Fruit fly (Drosophila melanogaster) whole organism, embryonic: ENCODE measurements around the gene CG13609.

Experiments used
- Antp ChIP-seq: fragments of 200-800 bp; sonication (Bioruptor generic); optimal IDR thresholded peaks from 3 replicates; lab custom pipeline; 2016; ENCODE audit warnings: missing biosample characterization, missing genetic modification characterization
- CG10147 ChIP-seq: fragments of 200-800 bp; sonication (Bioruptor generic); optimal IDR thresholded peaks from 2 replicates; lab custom pipeline; 2019; ENCODE audit warnings: missing biosample characterization, mild to moderate bottlenecking, missing genetic modification characterization, moderate library complexity
- CG10209 ChIP-seq: fragments of 200-800 bp; sonication (Bioruptor generic); optimal IDR thresholded peaks from 3 replicates; lab custom pipeline; 2017; ENCODE audit warnings: missing biosample characterization, mild to moderate bottlenecking, missing genetic modification characterization, missing genetic modification reagents
- CG10979 ChIP-seq: fragments of 200-800 bp; sonication (Bioruptor generic); optimal IDR thresholded peaks from 2 replicates; lab custom pipeline; 2018; ENCODE audit warnings: missing biosample characterization, mild to moderate bottlenecking, missing genetic modification characterization, moderate library complexity
- CG11723 ChIP-seq: fragments of 200-800 bp; sonication (Bioruptor generic); optimal IDR thresholded peaks from 2 replicates; lab custom pipeline; 2017; ENCODE audit warnings: missing biosample characterization, mild to moderate bottlenecking, missing genetic modification characterization
- CG12391 ChIP-seq: fragments of 200-800 bp; sonication (Bioruptor generic); optimal IDR thresholded peaks from 3 replicates; lab custom pipeline; 2018; ENCODE audit warnings: missing biosample characterization, mild to moderate bottlenecking, missing genetic modification characterization, moderate library complexity
- CG1529 ChIP-seq: fragments of 200-800 bp; sonication (Bioruptor generic); optimal IDR thresholded peaks from 3 replicates; lab custom pipeline; 2018; ENCODE audit warnings: missing biosample characterization, missing genetic modification characterization
- CG2202 ChIP-seq: fragments of 200-800 bp; sonication (Bioruptor generic); optimal IDR thresholded peaks from 2 replicates; lab custom pipeline; 2018; ENCODE audit warnings: missing biosample characterization, mild to moderate bottlenecking, missing genetic modification characterization
- CG34224 ChIP-seq: fragments of 200-800 bp; sonication (Bioruptor generic); IDR thresholded peaks from 3 replicates; pipeline ENCODE4 v1.3.6; 2022; ENCODE audit warnings: missing biosample characterization, missing genetic modification characterization; ENCODE audit not compliant: partially characterized antibody
- CG34376 ChIP-seq: fragments of 200-800 bp; sonication (Bioruptor generic); optimal IDR thresholded peaks from 2 replicates; lab custom pipeline; 2018; ENCODE audit warnings: missing biosample characterization, mild to moderate bottlenecking, missing genetic modification characterization
- CG4328 ChIP-seq: fragments of 200-800 bp; sonication (Bioruptor generic); optimal IDR thresholded peaks from 3 replicates; lab custom pipeline; 2017; ENCODE audit warnings: missing biosample characterization, missing genetic modification reagents, missing genetic modification characterization
- CG5245 ChIP-seq: fragments of 200-800 bp; sonication (Bioruptor generic); optimal IDR thresholded peaks from 3 replicates; lab custom pipeline; 2016; ENCODE audit warnings: missing biosample characterization, missing genetic modification characterization
- CG7372 ChIP-seq: fragments of 200-800 bp; sonication (Bioruptor generic); IDR thresholded peaks from 2 replicates; pipeline ENCODE4 v1.3.6; 2022; ENCODE audit warnings: missing biosample characterization, missing genetic modification characterization
- CG8924 ChIP-seq: fragments of 200-800 bp; optimal IDR thresholded peaks from 3 replicates; lab custom pipeline; 2019; ENCODE audit warnings: missing biosample characterization, mild to moderate bottlenecking, missing genetic modification characterization, moderate library complexity
- CG9727 ChIP-seq: fragments of 200-800 bp; sonication (Bioruptor generic); optimal IDR thresholded peaks from 3 replicates; lab custom pipeline; 2017; ENCODE audit warnings: missing biosample characterization, mild to moderate bottlenecking, missing genetic modification characterization
- CG9932 ChIP-seq: fragments of 200-800 bp; sonication (Bioruptor generic); IDR thresholded peaks from 2 replicates; pipeline ENCODE4 v1.3.6; 2022; ENCODE audit warnings: missing biosample characterization, missing genetic modification characterization
- CTCF ChIP-seq: fragments of 200-800 bp; sonication (Bioruptor generic); optimal IDR thresholded peaks from 2 replicates; lab custom pipeline; 2017; ENCODE audit warnings: missing biosample characterization, mild to moderate bottlenecking, missing genetic modification characterization, moderate library complexity
- CrebB ChIP-seq: fragments of 200-800 bp; sonication (Bioruptor generic); optimal IDR thresholded peaks from 3 replicates; lab custom pipeline; 2018; ENCODE audit warnings: missing biosample characterization, mild to moderate bottlenecking, missing genetic modification characterization
- Doc2 ChIP-seq: fragments of 200-800 bp; sonication (Bioruptor generic); IDR thresholded peaks from 2 replicates; pipeline ENCODE4 v1.3.6; 2022; ENCODE audit warnings: missing biosample characterization, missing genetic modification characterization
- E2f1 ChIP-seq: fragments of 200-800 bp; sonication (Bioruptor generic); IDR thresholded peaks from 2 replicates; pipeline ENCODE4 v1.3.6; 2022; ENCODE audit warnings: missing biosample characterization, missing genetic modification characterization
- ERR ChIP-seq: fragments of 200-800 bp; sonication (Bioruptor generic); optimal IDR thresholded peaks from 2 replicates; lab custom pipeline; 2016; ENCODE audit warnings: missing biosample characterization, missing genetic modification characterization
- Fer2 ChIP-seq: fragments of 200-800 bp; sonication (Bioruptor generic); optimal IDR thresholded peaks from 2 replicates; lab custom pipeline; 2018; ENCODE audit warnings: missing biosample characterization, mild to moderate bottlenecking, missing genetic modification characterization, moderate library complexity
- H2.0 ChIP-seq: fragments of 200-800 bp; sonication (Bioruptor generic); IDR thresholded peaks from 2 replicates; pipeline ENCODE4 v1.3.6; 2022; ENCODE audit warnings: missing biosample characterization, missing genetic modification characterization
- HLHmδ ChIP-seq: fragments of 200-800 bp; sonication (Bioruptor generic); optimal IDR thresholded peaks from 2 replicates; lab custom pipeline; 2018; ENCODE audit warnings: missing biosample characterization, mild to moderate bottlenecking, missing genetic modification characterization, moderate library complexity
- Hr51 ChIP-seq, 2 experiments: fragments of 200-800 bp; sonication (Bioruptor generic); optimal IDR thresholded peaks; 2 replicates in 1 of 2; 3 replicates in 1 of 2; lab custom pipeline; 2016 to 2018; ENCODE audit warnings: missing biosample characterization in 2 of 2, missing genetic modification characterization in 2 of 2, mild to moderate bottlenecking in 1 of 2, moderate library complexity in 1 of 2
- Jarid2 ChIP-seq: fragments of 200-800 bp; sonication (Bioruptor generic); optimal IDR thresholded peaks from 3 replicates; lab custom pipeline; 2017; ENCODE audit warnings: mild to moderate bottlenecking, missing biosample characterization, missing genetic modification reagents, missing genetic modification characterization
- Lhr ChIP-seq: fragments of 200-800 bp; sonication (Bioruptor generic); optimal IDR thresholded peaks from 3 replicates; lab custom pipeline; 2017; ENCODE audit warnings: mild to moderate bottlenecking, missing biosample characterization, missing genetic modification reagents, missing genetic modification characterization
- Med ChIP-seq: fragments of 200-800 bp; sonication (Bioruptor generic); peaks from one replicate; lab custom pipeline; 2016; ENCODE audit warnings: missing biosample characterization, missing genetic modification characterization, mild to moderate bottlenecking, inconsistent platforms, moderate library complexity
- NFAT ChIP-seq: fragments of 200-800 bp; sonication (Bioruptor generic); IDR thresholded peaks from 2 replicates; pipeline ENCODE4 v1.3.6; 2022; ENCODE audit warnings: missing biosample characterization, missing genetic modification characterization
- Stat92E ChIP-seq, 3 experiments: fragments of >200 bp in 2 of 3; fragments of 200-800 bp in 1 of 3; sonication (Bioruptor generic) in 1 of 3; optimal IDR thresholded peaks; 2 replicates each; lab custom pipeline; 2017 to 2019; ENCODE audit warnings: missing biosample characterization in 3 of 3, missing genetic modification characterization in 3 of 3, mild to moderate bottlenecking in 1 of 3, moderate library complexity in 1 of 3
- ab ChIP-seq: fragments of 200-800 bp; sonication (Bioruptor generic); optimal IDR thresholded peaks from 2 replicates; lab custom pipeline; 2016; ENCODE audit warnings: missing biosample characterization, missing genetic modification characterization
- ac ChIP-seq: fragments of 200-800 bp; sonication (Bioruptor generic); optimal IDR thresholded peaks from 3 replicates; lab custom pipeline; 2017; ENCODE audit warnings: missing biosample characterization, mild to moderate bottlenecking, missing genetic modification characterization
- br ChIP-seq: fragments of >200 bp; optimal IDR thresholded peaks from 2 replicates; lab custom pipeline; 2017
- chn ChIP-seq: fragments of 200-800 bp; sonication (Bioruptor generic); optimal IDR thresholded peaks from 2 replicates; lab custom pipeline; 2016; ENCODE audit warnings: missing biosample characterization, missing genetic modification characterization
- crc ChIP-seq: fragments of 200-800 bp; sonication (Bioruptor generic); optimal IDR thresholded peaks from 2 replicates; lab custom pipeline; 2016; ENCODE audit warnings: missing biosample characterization, missing genetic modification characterization
- crol ChIP-seq: fragments of 200-800 bp; sonication (Bioruptor generic); IDR thresholded peaks from 2 replicates; pipeline ENCODE4 v1.3.6; 2022; ENCODE audit warnings: missing biosample characterization, missing genetic modification characterization
- da ChIP-seq: fragments of 200-800 bp; sonication (Bioruptor generic); optimal IDR thresholded peaks from 2 replicates; lab custom pipeline; 2016; ENCODE audit warnings: missing biosample characterization, missing genetic modification characterization
- disco-r ChIP-seq: fragments of 200-800 bp; sonication (Bioruptor generic); optimal IDR thresholded peaks from 2 replicates; lab custom pipeline; 2016; ENCODE audit warnings: missing biosample characterization, missing genetic modification characterization
- dm ChIP-seq: fragments of 200-800 bp; sonication (Bioruptor generic); optimal IDR thresholded peaks from 3 replicates; lab custom pipeline; 2016; ENCODE audit warnings: missing biosample characterization, missing genetic modification characterization
- gro ChIP-seq: fragments of 200-800 bp; sonication (Bioruptor generic); optimal IDR thresholded peaks from 2 replicates; lab custom pipeline; 2016; ENCODE audit warnings: missing biosample characterization, missing genetic modification characterization
- insv ChIP-seq, 2 experiments: fragments of 200-800 bp; sonication (Bioruptor generic); optimal IDR thresholded peaks; 3 replicates each; lab custom pipeline; 2016 to 2018; ENCODE audit warnings: missing biosample characterization in 2 of 2, missing genetic modification characterization in 2 of 2
- klu ChIP-seq: fragments of 200-800 bp; sonication (Bioruptor generic); IDR thresholded peaks from 2 replicates; pipeline ENCODE4 v1.3.6; 2022; ENCODE audit warnings: missing biosample characterization, missing genetic modification characterization
- maf-S ChIP-seq: fragments of 200-800 bp; sonication (Bioruptor generic); optimal IDR thresholded peaks from 2 replicates; lab custom pipeline; 2016; ENCODE audit warnings: missing biosample characterization, missing genetic modification characterization
- nau ChIP-seq: fragments of 200-800 bp; sonication (Bioruptor generic); optimal IDR thresholded peaks from 3 replicates; lab custom pipeline; 2017; ENCODE audit warnings: missing biosample characterization, mild to moderate bottlenecking, missing genetic modification characterization, missing genetic modification reagents
- nmo ChIP-seq: fragments of 200-800 bp; sonication (Bioruptor generic); optimal IDR thresholded peaks from 2 replicates; lab custom pipeline; 2018; ENCODE audit warnings: missing biosample characterization, mild to moderate bottlenecking, missing genetic modification characterization, moderate library complexity
- phol ChIP-seq: fragments of 200-800 bp; sonication (Bioruptor generic); optimal IDR thresholded peaks from 3 replicates; lab custom pipeline; 2018; ENCODE audit warnings: missing biosample characterization, mild to moderate bottlenecking, missing genetic modification characterization, moderate library complexity
- pita ChIP-seq: fragments of 200-800 bp; sonication (Bioruptor generic); optimal IDR thresholded peaks from 2 replicates; lab custom pipeline; 2017; ENCODE audit warnings: missing biosample characterization, mild to moderate bottlenecking, missing genetic modification characterization
- sc ChIP-seq, 3 experiments: fragments of >200 bp in 2 of 3; fragments of 200-800 bp in 1 of 3; sonication (Bioruptor generic) in 1 of 3; optimal IDR thresholded peaks; 2 replicates in 2 of 3; 3 replicates in 1 of 3; lab custom pipeline; 2017; ENCODE audit warnings: mild to moderate bottlenecking in 1 of 3, missing biosample characterization in 1 of 3, missing genetic modification characterization in 1 of 3, missing genetic modification reagents in 1 of 3
- tna ChIP-seq: fragments of 200-800 bp; sonication (Bioruptor generic); IDR thresholded peaks from 2 replicates; pipeline ENCODE4 v1.3.6; 2022; ENCODE audit warnings: missing biosample characterization, missing genetic modification characterization; ENCODE audit not compliant: partially characterized antibody
- tx ChIP-seq: fragments of 200-800 bp; sonication (Bioruptor generic); optimal IDR thresholded peaks from 2 replicates; lab custom pipeline; 2016; ENCODE audit warnings: missing biosample characterization, missing genetic modification characterization
- zen2 ChIP-seq: fragments of 200-800 bp; sonication (Bioruptor generic); IDR thresholded peaks from 3 replicates; pipeline ENCODE4 v1.3.6; 2022; ENCODE audit warnings: missing biosample characterization, missing genetic modification characterization; ENCODE audit not compliant: partially characterized antibody

Gene CG13609

DNA sequence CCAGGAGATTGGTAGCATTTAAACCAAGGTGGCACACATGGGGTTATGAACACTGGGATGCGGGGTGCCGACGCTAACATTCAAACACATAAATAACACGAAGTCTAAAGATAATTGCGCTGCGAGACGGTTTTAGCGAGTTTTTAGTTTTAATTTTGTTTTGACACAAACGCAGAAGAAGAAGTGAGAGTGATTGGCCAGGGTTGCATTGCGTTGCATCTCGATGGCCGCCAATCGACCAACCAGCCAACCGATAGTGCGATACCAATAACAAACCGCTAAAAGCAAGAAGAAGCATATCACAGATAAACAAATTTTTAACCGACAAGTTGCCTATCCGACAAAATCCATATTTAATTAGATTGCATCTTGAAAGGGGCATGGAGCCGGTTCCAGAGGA lies at the start of gene CG13609, which contains the start of gene Spps (continued):
- peak; percentile 53; the same call in 1 of the 2 replicates for TF ChIP-seq CG9932 (GFP tag; lab: Robert Waterston, UW)
- TF ChIP-seq E2f1 (GFP tag; lab: Robert Waterston, UW) = no peak
- TF ChIP-seq Stat92E (GFP tag; optimal IDR thresholded peaks at IDR 0.05; lab: Kevin White, UChicago) = no peak
- no peak for TF ChIP-seq CG5245
- no peak for TF ChIP-seq sc (optimal IDR thresholded peaks at IDR 0.05; lab: Kevin White, UChicago)
- no peak for TF ChIP-seq sc (GFP tag; optimal IDR thresholded peaks at IDR 0.05; lab: Kevin White, UChicago)
- TF ChIP-seq maf-S = no peak
- TF ChIP-seq Doc2 (GFP tag; lab: Robert Waterston, UW) = no peak
- peak; percentile 46 for TF ChIP-seq nmo (GFP tag; lab: Kevin White, UChicago)
- peak; percentile 87 for TF ChIP-seq Med (GFP tag; lab: Kevin White, UChicago)
- no peak for TF ChIP-seq nau (GFP tag; lab: Kevin White, UChicago)
- TF ChIP-seq CG10147 = no peak
- no peak for TF ChIP-seq CG4328 (GFP tag; lab: Kevin White, UChicago)
- no peak for TF ChIP-seq CTCF
- TF ChIP-seq chn (GFP tag; lab: Kevin White, UChicago) = no peak
- peak; percentile 44 for TF ChIP-seq gro (GFP tag; lab: Kevin White, UChicago)
- no peak for TF ChIP-seq crol
- no peak for TF ChIP-seq CG7372
- no peak for TF ChIP-seq tx (GFP tag; lab: Kevin White, UChicago)
- no peak for TF ChIP-seq Hr51 (GFP tag; optimal IDR thresholded peaks at IDR 0.05; lab: Kevin White, UChicago)
- peak; percentile 93 for TF ChIP-seq tna (GFP tag; lab: Robert Waterston, UW)
- TF ChIP-seq insv (GFP tag; optimal IDR thresholded peaks at IDR 0.05; lab: Kevin White, UChicago) = peak in 1 of 2 experiments; percentile 16
- TF ChIP-seq CG34224 (GFP tag; lab: Robert Waterston, UW) = peak; percentile 99
- TF ChIP-seq phol (tag; lab: Kevin White, UChicago) = peak; percentile 65
- TF ChIP-seq H2.0 (GFP tag; lab: Robert Waterston, UW) = no peak
- TF ChIP-seq ab (GFP tag; lab: Kevin White, UChicago) = no peak
- no peak for TF ChIP-seq disco-r (GFP tag; lab: Kevin White, UChicago)
- TF ChIP-seq CG11723 (GFP tag; lab: Kevin White, UChicago) = no peak
- TF ChIP-seq Jarid2 (GFP tag; lab: Kevin White, UChicago) = no peak
- TF ChIP-seq Fer2 (tag; lab: Kevin White, UChicago) = no peak
- TF ChIP-seq CG10979 (tag; lab: Kevin White, UChicago) = no peak
- TF ChIP-seq br (lab: Kevin White, UChicago) = no peak
- no peak for TF ChIP-seq CG10209 (GFP tag; lab: Kevin White, UChicago)
- no peak for TF ChIP-seq da
- peak; percentile 2 for TF ChIP-seq HLHmδ
- peak; percentile 40 for TF ChIP-seq CrebB (tag; lab: Kevin White, UChicago)
- TF ChIP-seq ERR = peak; percentile 45
- TF ChIP-seq CG34376 (GFP tag; lab: Kevin White, UChicago) = peak; percentile 14
- TF ChIP-seq CG12391 = peak; percentile 31
- TF ChIP-seq pita (GFP tag; lab: Kevin White, UChicago) = no peak
- TF ChIP-seq dm (GFP tag; lab: Kevin White, UChicago) = peak; percentile 14
- TF ChIP-seq zen2 (GFP tag; lab: Robert Waterston, UW) = peak; percentile 92
- TF ChIP-seq CG9727 = no peak
- TF ChIP-seq CG8924 (tag; lab: Kevin White, UChicago) = peak; percentile 57
- no peak for TF ChIP-seq crc (GFP tag; lab: Kevin White, UChicago)
- no peak for TF ChIP-seq Antp (GFP tag; lab: Kevin White, UChicago)
- no peak for TF ChIP-seq NFAT (GFP tag; lab: Robert Waterston, UW)
- no peak for TF ChIP-seq klu (GFP tag; lab: Robert Waterston, UW)
- no peak for TF ChIP-seq ac (GFP tag; lab: Kevin White, UChicago)
- no peak for TF ChIP-seq CG1529 (GFP tag; lab: Kevin White, UChicago)
- peak; percentile 1 for TF ChIP-seq CG2202 (tag; lab: Kevin White, UChicago)
- peak; percentile 9 for TF ChIP-seq Lhr (GFP tag; lab: Kevin White, UChicago)
